Fruit fly (Drosophila melanogaster) whole organism, embryonic: Measurements from ENCODE around the gene TFAM.

Experiments used
- Atf-2 ChIP-seq: fragments of 200-800 bp; sonication (Bioruptor generic); optimal IDR thresholded peaks from 2 replicates; lab custom pipeline; 2016; ENCODE audit warnings: missing biosample characterization, missing genetic modification characterization
- B-H2 ChIP-seq: fragments of 200-800 bp; sonication (Bioruptor generic); optimal IDR thresholded peaks from 2 replicates; lab custom pipeline; 2018; ENCODE audit warnings: missing biosample characterization, mild to moderate bottlenecking, missing genetic modification characterization
- BEAF-32 ChIP-seq: fragments of 200-800 bp; sonication (Bioruptor generic); optimal IDR thresholded peaks from 3 replicates; lab custom pipeline; 2017; ENCODE audit warnings: missing biosample characterization, missing genetic modification characterization, mild to moderate bottlenecking, moderate library complexity, missing genetic modification reagents
- CG12236 ChIP-seq: fragments of 200-800 bp; sonication (Bioruptor generic); optimal IDR thresholded peaks from 2 replicates; lab custom pipeline; 2016; ENCODE audit warnings: missing biosample characterization, missing genetic modification characterization
- CG12942 ChIP-seq: fragments of 200-800 bp; sonication (Bioruptor generic); optimal IDR thresholded peaks from 3 replicates; lab custom pipeline; 2016; ENCODE audit warnings: missing biosample characterization, missing genetic modification characterization
- CG13123 ChIP-seq: fragments of 200-800 bp; sonication (Bioruptor generic); optimal IDR thresholded peaks from 2 replicates; lab custom pipeline; 2016; ENCODE audit warnings: missing biosample characterization, missing genetic modification characterization
- CG13624 ChIP-seq: fragments of 200-800 bp; sonication (Bioruptor generic); optimal IDR thresholded peaks from 2 replicates; lab custom pipeline; 2016; ENCODE audit warnings: missing biosample characterization, missing genetic modification characterization
- CG14710 ChIP-seq: fragments of 200-800 bp; sonication (Bioruptor generic); optimal IDR thresholded peaks from 3 replicates; lab custom pipeline; 2019; ENCODE audit warnings: missing biosample characterization, mild to moderate bottlenecking, missing genetic modification characterization, moderate library complexity
- CG15601 ChIP-seq: fragments of 200-800 bp; sonication (Bioruptor generic); optimal IDR thresholded peaks from 3 replicates; lab custom pipeline; 2019; ENCODE audit warnings: missing biosample characterization, mild to moderate bottlenecking, missing genetic modification characterization, moderate library complexity
- CG1647 ChIP-seq: fragments of 200-800 bp; sonication (Bioruptor generic); optimal IDR thresholded peaks from 3 replicates; lab custom pipeline; 2016; ENCODE audit warnings: missing biosample characterization, missing genetic modification characterization
- CG17912 ChIP-seq: fragments of 200-800 bp; sonication (Bioruptor generic); optimal IDR thresholded peaks from 2 replicates; lab custom pipeline; 2018; ENCODE audit warnings: missing biosample characterization, mild to moderate bottlenecking, missing genetic modification characterization
- CG1792 ChIP-seq: fragments of 200-800 bp; sonication (Bioruptor generic); optimal IDR thresholded peaks from 2 replicates; lab custom pipeline; 2016; ENCODE audit warnings: missing biosample characterization, missing genetic modification characterization
- CG2199 ChIP-seq: fragments of 200-800 bp; sonication (Bioruptor generic); IDR thresholded peaks from 3 replicates; pipeline ENCODE4 v1.3.6; 2022; ENCODE audit warnings: missing biosample characterization, missing genetic modification characterization
- CG2875 ChIP-seq: fragments of 200-800 bp; sonication (Bioruptor generic); optimal IDR thresholded peaks from 2 replicates; lab custom pipeline; 2017; ENCODE audit warnings: missing biosample characterization, mild to moderate bottlenecking, missing genetic modification characterization, missing genetic modification reagents
- CG34376 ChIP-seq: fragments of 200-800 bp; sonication (Bioruptor generic); optimal IDR thresholded peaks from 2 replicates; lab custom pipeline; 2018; ENCODE audit warnings: missing biosample characterization, mild to moderate bottlenecking, missing genetic modification characterization
- CG42726 ChIP-seq: fragments of 200-800 bp; sonication (Bioruptor generic); IDR thresholded peaks from 2 replicates; pipeline ENCODE4 v1.3.6; 2022; ENCODE audit warnings: missing biosample characterization, missing genetic modification characterization; ENCODE audit not compliant: partially characterized antibody
- CG43689 ChIP-seq: fragments of 200-800 bp; sonication (Bioruptor generic); IDR thresholded peaks from 2 replicates; pipeline ENCODE4 v1.3.6; 2022; ENCODE audit warnings: missing biosample characterization, missing genetic modification characterization
- CG8290 ChIP-seq, 3 experiments: fragments of 200-800 bp; sonication (Bioruptor generic); optimal IDR thresholded peaks; 2 replicates each; lab custom pipeline; 2016 to 2019; ENCODE audit warnings: missing biosample characterization in 3 of 3, missing genetic modification characterization in 3 of 3, mild to moderate bottlenecking in 2 of 3, moderate library complexity in 1 of 3
- CG8944 ChIP-seq: fragments of 200-800 bp; sonication (Bioruptor generic); optimal IDR thresholded peaks from 3 replicates; lab custom pipeline; 2016; ENCODE audit warnings: missing biosample characterization, missing genetic modification characterization
- D ChIP-seq, 2 experiments: fragments of 200-800 bp in 1 of 2; fragments of >200 bp in 1 of 2; sonication (Bioruptor generic) in 1 of 2; optimal IDR thresholded peaks; 2 replicates in 1 of 2; 3 replicates in 1 of 2; lab custom pipeline; 2017; ENCODE audit warnings: mild to moderate bottlenecking in 1 of 2, missing biosample characterization in 1 of 2, missing genetic modification characterization in 1 of 2, missing genetic modification reagents in 1 of 2
- Doc3 ChIP-seq: fragments of 200-800 bp; sonication (Bioruptor generic); IDR thresholded peaks from 3 replicates; pipeline ENCODE4 v1.3.6; 2022; ENCODE audit warnings: missing biosample characterization, missing genetic modification characterization; ENCODE audit not compliant: partially characterized antibody
- Dref ChIP-seq: fragments of 200-800 bp; sonication (Bioruptor generic); IDR thresholded peaks from 2 replicates; pipeline ENCODE4 v1.3.6; 2022; ENCODE audit warnings: missing biosample characterization, missing genetic modification characterization
- Eip74EF ChIP-seq, 2 experiments: fragments of 200-800 bp in 1 of 2; fragments of >200 bp in 1 of 2; sonication (Bioruptor generic) in 1 of 2; optimal IDR thresholded peaks; 2 replicates each; lab custom pipeline; 2017 to 2019; ENCODE audit warnings: missing biosample characterization in 2 of 2, missing genetic modification characterization in 2 of 2, mild to moderate bottlenecking in 1 of 2, moderate library complexity in 1 of 2
- Fer1 ChIP-seq: fragments of 200-800 bp; sonication (Bioruptor generic); optimal IDR thresholded peaks from 2 replicates; lab custom pipeline; 2017; ENCODE audit warnings: missing biosample characterization, mild to moderate bottlenecking, missing genetic modification characterization
- GATAe ChIP-seq: fragments of 200-800 bp; sonication (Bioruptor generic); conservative IDR thresholded peaks from 2 replicates; pipeline ENCODE4 v1.3.6; 2022; ENCODE audit warnings: missing biosample characterization, missing genetic modification characterization
- H15 ChIP-seq: fragments of 200-800 bp; sonication (Bioruptor generic); IDR thresholded peaks from 3 replicates; pipeline ENCODE4 v1.3.6; 2022; ENCODE audit warnings: missing biosample characterization, missing genetic modification characterization
- Mes4 ChIP-seq: fragments of 200-800 bp; sonication (Bioruptor generic); optimal IDR thresholded peaks from 2 replicates; lab custom pipeline; 2016; ENCODE audit warnings: missing biosample characterization, missing genetic modification characterization
- NFAT ChIP-seq: fragments of 200-800 bp; sonication (Bioruptor generic); IDR thresholded peaks from 2 replicates; pipeline ENCODE4 v1.3.6; 2022; ENCODE audit warnings: missing biosample characterization, missing genetic modification characterization
- Nf-YB ChIP-seq: fragments of 200-800 bp; sonication (Bioruptor generic); optimal IDR thresholded peaks from 3 replicates; lab custom pipeline; 2019; ENCODE audit warnings: missing biosample characterization, mild to moderate bottlenecking, missing genetic modification characterization, moderate library complexity
- Ssrp ChIP-seq: fragments of 200-800 bp; sonication (Bioruptor generic); optimal IDR thresholded peaks from 2 replicates; lab custom pipeline; 2018; ENCODE audit warnings: missing biosample characterization, mild to moderate bottlenecking, missing genetic modification characterization, moderate library complexity
- cas ChIP-seq: fragments of 200-800 bp; sonication (Bioruptor generic); IDR thresholded peaks from 2 replicates; pipeline ENCODE4 v1.3.6; 2022; ENCODE audit warnings: missing biosample characterization, missing genetic modification characterization
- chif ChIP-seq, 2 experiments: fragments of 200-800 bp; sonication (Bioruptor generic); optimal IDR thresholded peaks; 3 replicates each; lab custom pipeline; 2016; ENCODE audit warnings: missing biosample characterization in 2 of 2, missing genetic modification characterization in 2 of 2
- chinmo ChIP-seq: fragments of 200-800 bp; sonication (Bioruptor generic); IDR thresholded peaks from 4 replicates; pipeline ENCODE4 v1.3.6; 2022; ENCODE audit warnings: missing biosample characterization, missing genetic modification characterization; ENCODE audit not compliant: partially characterized antibody
- en ChIP-seq: fragments of 200-800 bp; sonication (Bioruptor generic); optimal IDR thresholded peaks from 2 replicates; lab custom pipeline; 2016; ENCODE audit warnings: missing biosample characterization, missing genetic modification characterization
- exex ChIP-seq: fragments of 200-800 bp; sonication (Bioruptor generic); optimal IDR thresholded peaks from 4 replicates; lab custom pipeline; 2018; ENCODE audit warnings: missing biosample characterization, mild to moderate bottlenecking, missing genetic modification characterization, moderate library complexity
- knrl ChIP-seq: fragments of 200-800 bp; sonication (Bioruptor generic); IDR thresholded peaks from 3 replicates; pipeline ENCODE4 v1.3.6; 2022; ENCODE audit warnings: missing biosample characterization, missing genetic modification characterization; ENCODE audit not compliant: partially characterized antibody
- lilli ChIP-seq: fragments of 200-800 bp; sonication (Bioruptor generic); optimal IDR thresholded peaks from 3 replicates; lab custom pipeline; 2016; ENCODE audit warnings: missing biosample characterization, missing genetic modification characterization
- oc ChIP-seq: fragments of 200-800 bp; sonication (Bioruptor generic); optimal IDR thresholded peaks from 2 replicates; lab custom pipeline; 2018; ENCODE audit warnings: missing biosample characterization, mild to moderate bottlenecking, missing genetic modification characterization, moderate library complexity
- pan ChIP-seq, 4 experiments: fragments of >200 bp in 3 of 4; fragments of 200-800 bp in 1 of 4; sonication (Bioruptor generic) in 1 of 4; optimal IDR thresholded peaks in 3 of 4; IDR thresholded peaks in 1 of 4; 2 replicates each; pipeline versions ENCODE4 v1.3.6 to Lab custom; 2017 to 2022; ENCODE audit warnings: missing biosample characterization in 2 of 4, missing genetic modification characterization in 2 of 4, mixed read lengths in 1 of 4
- ranshi ChIP-seq: fragments of 200-800 bp; sonication (Bioruptor generic); IDR thresholded peaks from 2 replicates; pipeline ENCODE4 v1.3.6; 2022; ENCODE audit warnings: missing biosample characterization, missing genetic modification characterization
- rib ChIP-seq: fragments of 200-800 bp; sonication (Bioruptor generic); IDR thresholded peaks from 2 replicates; pipeline ENCODE4 v1.3.6; 2022; ENCODE audit warnings: missing biosample characterization, missing genetic modification characterization
- salm ChIP-seq: fragments of 200-800 bp; sonication (Bioruptor generic); optimal IDR thresholded peaks from 2 replicates; lab custom pipeline; 2018; ENCODE audit warnings: missing biosample characterization, mild to moderate bottlenecking, missing genetic modification characterization
- scrt ChIP-seq: fragments of 200-800 bp; sonication (Bioruptor generic); optimal IDR thresholded peaks from 2 replicates; lab custom pipeline; 2018; ENCODE audit warnings: missing biosample characterization, mild to moderate bottlenecking, missing genetic modification characterization, moderate library complexity
- sqz ChIP-seq: fragments of 200-800 bp; sonication (Bioruptor generic); optimal IDR thresholded peaks from 3 replicates; lab custom pipeline; 2018; ENCODE audit warnings: missing biosample characterization, mild to moderate bottlenecking, missing genetic modification characterization
- tin ChIP-seq: fragments of 200-800 bp; sonication (Bioruptor generic); optimal IDR thresholded peaks from 3 replicates; lab custom pipeline; 2016; ENCODE audit warnings: missing biosample characterization, missing genetic modification characterization
- zf30C ChIP-seq: fragments of 200-800 bp; sonication (Bioruptor generic); optimal IDR thresholded peaks from 3 replicates; lab custom pipeline; 2018; ENCODE audit warnings: missing biosample characterization, mild to moderate bottlenecking, missing genetic modification characterization

The TFAM gene

dm6 chr3R:20550632-20551486 is 26.0 kb downstream of the TFAM start (continued):
- TF ChIP-seq NFAT (GFP tag; lab: Robert Waterston, UW), result peak; percentile 11; the same call in 1 of the 2 replicates
- peak; percentile 85 for TF ChIP-seq CG34376 (GFP tag; lab: Kevin White, UChicago)
- peak; percentile 44; the same call in 1 of the 2 replicates for TF ChIP-seq ranshi (GFP tag; lab: Robert Waterston, UW)
- TF ChIP-seq CG14710 (tag; lab: Kevin White, UChicago), result peak; percentile 28
- peak; percentile 86 for TF ChIP-seq B-H2 (GFP tag; lab: Kevin White, UChicago)
- no peak for TF ChIP-seq tin (GFP tag; lab: Kevin White, UChicago)
- peak; percentile 28 for TF ChIP-seq CG13123 (GFP tag; lab: Kevin White, UChicago)
- TF ChIP-seq salm (tag; lab: Kevin White, UChicago), result peak; percentile 69
- TF ChIP-seq knrl, result peak; percentile 95
- TF ChIP-seq zf30C (GFP tag; lab: Kevin White, UChicago), result no peak
- TF ChIP-seq Fer1, result peak; percentile 91
- TF ChIP-seq Nf-YB (GFP tag; lab: Kevin White, UChicago), result peak; percentile 65
- no peak for TF ChIP-seq GATAe (GFP tag; lab: Robert Waterston, UW)
- TF ChIP-seq CG43689 (GFP tag; lab: Robert Waterston, UW), result 0 out of 2 replicates have a peak, but pooled peaks have one; percentile 10
- peak; percentile 78 for TF ChIP-seq scrt (GFP tag; lab: Kevin White, UChicago)
- TF ChIP-seq Dref, result peak; percentile 79
- TF ChIP-seq sqz (GFP tag; lab: Kevin White, UChicago), result peak; percentile 83
- peak; percentile 23 for TF ChIP-seq CG1647 (GFP tag; lab: Kevin White, UChicago)
- TF ChIP-seq CG8290 (GFP tag; optimal IDR thresholded peaks at IDR 0.05; lab: Kevin White, UChicago), result no peak
- TF ChIP-seq CG8290 (tag; optimal IDR thresholded peaks at IDR 0.05; lab: Kevin White, UChicago), result peak; percentile 92 to 96
- peak; percentile 35 for TF ChIP-seq exex (tag; lab: Kevin White, UChicago)
- peak; percentile 39 to 58 for TF ChIP-seq chif (GFP tag; optimal IDR thresholded peaks at IDR 0.05; lab: Kevin White, UChicago)
- no peak for TF ChIP-seq Ssrp (tag; lab: Kevin White, UChicago)
- peak in 1 of 2 experiments; percentile 67 for TF ChIP-seq Eip74EF (GFP tag; optimal IDR thresholded peaks at IDR 0.05; lab: Kevin White, UChicago)
- TF ChIP-seq CG12942 (GFP tag; lab: Kevin White, UChicago), result peak; percentile 45
- peak; percentile 3 for TF ChIP-seq en
- TF ChIP-seq Mes4, result peak; percentile 57
- TF ChIP-seq H15, result no peak
- peak; percentile 62 for TF ChIP-seq rib (GFP tag; lab: Robert Waterston, UW)
- TF ChIP-seq chinmo (GFP tag; lab: Robert Waterston, UW), result peak; percentile 98
- peak; percentile 2 for TF ChIP-seq CG8944 (GFP tag; lab: Kevin White, UChicago)
- TF ChIP-seq CG13624 (GFP tag; lab: Kevin White, UChicago), result peak; percentile 76
- TF ChIP-seq CG17912 (GFP tag; lab: Kevin White, UChicago), result peak; percentile 94
- peak; percentile 95 for TF ChIP-seq BEAF-32
- TF ChIP-seq CG2199 (GFP tag; lab: Robert Waterston, UW), result 0 out of 3 replicates have a peak, but pooled peaks have one; percentile 7
- TF ChIP-seq pan (optimal IDR thresholded peaks at IDR 0.05; lab: Kevin White, UChicago), result no peak
- TF ChIP-seq pan (GFP tag; optimal IDR thresholded peaks at IDR 0.05 in 1 of 2, IDR thresholded peaks at IDR 0.05 in 1 of 2), result peak in 1 of 2 experiments; percentile 28
- TF ChIP-seq cas, result no peak; the same call in 1 of the 2 replicates
- TF ChIP-seq lilli (GFP tag; lab: Kevin White, UChicago), result no peak
- TF ChIP-seq CG2875 (GFP tag; lab: Kevin White, UChicago), result peak; percentile 90
- peak; percentile 63 for TF ChIP-seq oc (tag; lab: Kevin White, UChicago)
- TF ChIP-seq CG12236 (GFP tag; lab: Kevin White, UChicago), result peak; percentile 84
- peak; percentile 84 for TF ChIP-seq Doc3 (GFP tag; lab: Robert Waterston, UW)
- no peak for TF ChIP-seq D (optimal IDR thresholded peaks at IDR 0.05; lab: Kevin White, UChicago)
- TF ChIP-seq D (GFP tag; optimal IDR thresholded peaks at IDR 0.05; lab: Kevin White, UChicago), result peak; percentile 50
- TF ChIP-seq CG15601, result peak; percentile 89
- TF ChIP-seq Atf-2 (GFP tag; lab: Kevin White, UChicago), result peak; percentile 41
- TF ChIP-seq CG1792 (GFP tag; lab: Kevin White, UChicago), result peak; percentile 49
- peak; percentile 97 for TF ChIP-seq CG42726 (GFP tag; lab: Robert Waterston, UW)
